Fruit fly (Drosophila melanogaster) whole organism, embryonic: Measurements from ENCODE around the gene CG43245.

Experiments used
- CG11085 ChIP-seq: fragments of 200-800 bp; sonication (Bioruptor generic); IDR thresholded peaks from 2 replicates; pipeline ENCODE4 v1.3.6; 2022; ENCODE audit warnings: missing biosample characterization, missing genetic modification characterization
- CG11398 ChIP-seq: fragments of 200-800 bp; sonication (Bioruptor generic); optimal IDR thresholded peaks from 2 replicates; lab custom pipeline; 2016; ENCODE audit warnings: missing biosample characterization, missing genetic modification characterization
- CG11696 ChIP-seq: fragments of 200-800 bp; sonication (Bioruptor generic); IDR thresholded peaks from 2 replicates; pipeline ENCODE4 v1.3.6; 2022; ENCODE audit warnings: missing biosample characterization, missing genetic modification characterization
- CG12299 ChIP-seq: fragments of 200-800 bp; sonication (Bioruptor generic); optimal IDR thresholded peaks from 2 replicates; lab custom pipeline; 2018; ENCODE audit warnings: missing biosample characterization, mild to moderate bottlenecking, missing genetic modification characterization
- CG12942 ChIP-seq: fragments of 200-800 bp; sonication (Bioruptor generic); optimal IDR thresholded peaks from 3 replicates; lab custom pipeline; 2016; ENCODE audit warnings: missing biosample characterization, missing genetic modification characterization
- CG13894 ChIP-seq: fragments of 200-800 bp; sonication (Bioruptor generic); optimal IDR thresholded peaks from 3 replicates; lab custom pipeline; 2018; ENCODE audit warnings: missing biosample characterization, mild to moderate bottlenecking, missing genetic modification characterization, moderate library complexity
- CG15514 ChIP-seq: fragments of 200-800 bp; sonication (Bioruptor generic); optimal IDR thresholded peaks from 3 replicates; lab custom pipeline; 2017; ENCODE audit warnings: missing biosample characterization, missing genetic modification characterization, mild to moderate bottlenecking, moderate library complexity, missing genetic modification reagents
- CG1603 ChIP-seq: fragments of 200-800 bp; sonication (Bioruptor generic); optimal IDR thresholded peaks from 2 replicates; lab custom pipeline; 2019; ENCODE audit warnings: missing biosample characterization, mild to moderate bottlenecking, missing genetic modification characterization, moderate library complexity
- CG18011 ChIP-seq: fragments of 200-800 bp; sonication (Bioruptor generic); optimal IDR thresholded peaks from 2 replicates; lab custom pipeline; 2017; ENCODE audit warnings: missing biosample characterization, missing genetic modification characterization, mild to moderate bottlenecking, moderate library complexity, missing genotype
- CG31365 ChIP-seq: fragments of 200-800 bp; sonication (Bioruptor generic); optimal IDR thresholded peaks from 2 replicates; lab custom pipeline; 2018; ENCODE audit warnings: missing biosample characterization, mild to moderate bottlenecking, missing genetic modification characterization
- CG31388 ChIP-seq: fragments of 200-800 bp; sonication (Bioruptor generic); optimal IDR thresholded peaks from 2 replicates; lab custom pipeline; 2016; ENCODE audit warnings: missing biosample characterization, missing genetic modification characterization
- CG32772 ChIP-seq: fragments of 200-800 bp; sonication (Bioruptor generic); IDR thresholded peaks from 2 replicates; pipeline ENCODE4 v1.3.6; 2022; ENCODE audit warnings: missing biosample characterization, missing genetic modification characterization
- CG33557 ChIP-seq: fragments of 200-800 bp; sonication (Bioruptor generic); optimal IDR thresholded peaks from 2 replicates; lab custom pipeline; 2019; ENCODE audit warnings: missing biosample characterization, mild to moderate bottlenecking, missing genetic modification characterization, moderate library complexity
- CG7372 ChIP-seq: fragments of 200-800 bp; sonication (Bioruptor generic); IDR thresholded peaks from 2 replicates; pipeline ENCODE4 v1.3.6; 2022; ENCODE audit warnings: missing biosample characterization, missing genetic modification characterization
- CG8089 ChIP-seq: fragments of 200-800 bp; sonication (Bioruptor generic); optimal IDR thresholded peaks from 3 replicates; lab custom pipeline; 2016; ENCODE audit warnings: missing biosample characterization, missing genetic modification characterization
- CkIIα-i1 ChIP-seq: fragments of 200-800 bp; sonication (Bioruptor generic); IDR thresholded peaks from 2 replicates; pipeline ENCODE4 v1.3.6; 2022; ENCODE audit warnings: missing biosample characterization, missing genetic modification characterization
- D19A ChIP-seq: fragments of 200-800 bp; optimal IDR thresholded peaks from 3 replicates; lab custom pipeline; 2019; ENCODE audit warnings: missing biosample characterization, mild to moderate bottlenecking, missing genetic modification characterization, moderate library complexity
- Drgx ChIP-seq: fragments of 200-800 bp; sonication (Bioruptor generic); IDR thresholded peaks from 2 replicates; pipeline ENCODE4 v1.3.6; 2022; ENCODE audit warnings: missing biosample characterization, missing genetic modification characterization
- Ets65A ChIP-seq: fragments of 200-800 bp; sonication (Bioruptor generic); peaks from one replicate; lab custom pipeline; 2016; ENCODE audit warnings: missing biosample characterization, missing genetic modification characterization
- HLH54F ChIP-seq: fragments of 200-800 bp; sonication (Bioruptor generic); optimal IDR thresholded peaks from 3 replicates; lab custom pipeline; 2016; ENCODE audit warnings: missing biosample characterization, missing genetic modification characterization
- MESR4 ChIP-seq: fragments of 200-800 bp; sonication (Bioruptor generic); optimal IDR thresholded peaks from 2 replicates; lab custom pipeline; 2018; ENCODE audit warnings: missing biosample characterization, mild to moderate bottlenecking, missing genetic modification characterization, moderate library complexity
- NC2β ChIP-seq: fragments of 200-800 bp; sonication (Bioruptor generic); optimal IDR thresholded peaks from 2 replicates; lab custom pipeline; 2016; ENCODE audit warnings: missing biosample characterization, missing genetic modification characterization
- Pdp1 ChIP-seq, 2 experiments: fragments of 200-800 bp; sonication (Bioruptor generic); optimal IDR thresholded peaks; 3 replicates each; lab custom pipeline; 2016; ENCODE audit warnings: missing biosample characterization in 2 of 2, missing genetic modification characterization in 2 of 2, mild to moderate bottlenecking in 1 of 2, moderate library complexity in 1 of 2
- abd-A ChIP-seq: fragments of 200-800 bp; sonication (Bioruptor generic); optimal IDR thresholded peaks from 3 replicates; lab custom pipeline; 2019; ENCODE audit warnings: missing biosample characterization, mild to moderate bottlenecking, missing genetic modification characterization, moderate library complexity
- bigmax ChIP-seq: fragments of 200-800 bp; sonication (Bioruptor generic); optimal IDR thresholded peaks from 2 replicates; lab custom pipeline; 2018; ENCODE audit warnings: missing biosample characterization, mild to moderate bottlenecking, missing genetic modification characterization
- bsh ChIP-seq, 2 experiments: fragments of 200-800 bp; sonication (Bioruptor generic); optimal IDR thresholded peaks; 2 replicates each; lab custom pipeline; 2017 to 2018; ENCODE audit warnings: mild to moderate bottlenecking in 2 of 2, missing biosample characterization in 2 of 2, missing genetic modification characterization in 2 of 2, moderate library complexity in 1 of 2
- gce ChIP-seq: fragments of 200-800 bp; sonication (Bioruptor generic); IDR thresholded peaks from 3 replicates; pipeline ENCODE4 v1.3.6; 2022; ENCODE audit warnings: missing biosample characterization, missing genetic modification characterization
- gcm2 ChIP-seq: fragments of 200-800 bp; sonication (Bioruptor generic); optimal IDR thresholded peaks from 2 replicates; lab custom pipeline; 2016; ENCODE audit warnings: missing biosample characterization, missing genetic modification characterization
- gem ChIP-seq: fragments of 200-800 bp; sonication (Bioruptor generic); optimal IDR thresholded peaks from 2 replicates; lab custom pipeline; 2019; ENCODE audit warnings: missing biosample characterization, mild to moderate bottlenecking, missing genetic modification characterization, moderate library complexity
- gsb-n ChIP-seq: fragments of 200-800 bp; sonication (Bioruptor generic); optimal IDR thresholded peaks from 3 replicates; lab custom pipeline; 2018; ENCODE audit warnings: missing biosample characterization, mild to moderate bottlenecking, missing genetic modification characterization
- jing ChIP-seq: fragments of 200-800 bp; sonication (Bioruptor generic); optimal IDR thresholded peaks from 2 replicates; lab custom pipeline; 2018; ENCODE audit warnings: missing biosample characterization, mild to moderate bottlenecking, missing genetic modification characterization
- mld ChIP-seq: fragments of 200-800 bp; sonication (Bioruptor generic); IDR thresholded peaks from 3 replicates; pipeline ENCODE4 v1.3.6; 2022; ENCODE audit warnings: missing biosample characterization, missing genetic modification characterization; ENCODE audit not compliant: partially characterized antibody
- nom ChIP-seq: fragments of 200-800 bp; sonication (Bioruptor generic); optimal IDR thresholded peaks from 2 replicates; lab custom pipeline; 2017; ENCODE audit warnings: missing biosample characterization, missing genetic modification characterization, mild to moderate bottlenecking, moderate library complexity, missing genetic modification reagents
- schlank ChIP-seq: fragments of 200-800 bp; sonication (Bioruptor generic); optimal IDR thresholded peaks from 2 replicates; lab custom pipeline; 2018; ENCODE audit warnings: missing biosample characterization, mild to moderate bottlenecking, missing genetic modification characterization

The CG43245 gene

DNA sequence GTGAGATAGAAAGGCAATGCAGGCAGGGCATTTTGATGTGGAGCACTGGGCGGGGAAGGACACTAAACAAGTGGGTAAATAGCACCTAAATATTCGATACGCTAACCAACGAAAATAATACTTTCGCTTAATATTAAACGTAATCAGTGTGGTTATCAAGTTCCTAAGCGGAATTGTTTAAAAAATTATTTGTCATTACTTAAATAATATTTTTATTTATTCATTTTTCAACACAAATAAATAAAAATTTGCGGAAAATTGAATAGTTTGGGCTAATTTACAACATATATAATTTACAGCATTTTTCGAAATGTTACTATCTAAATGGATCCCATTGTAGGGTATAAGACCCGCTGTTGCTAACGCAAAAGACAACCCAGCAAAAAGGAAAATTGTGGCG, 41.2 kb downstream of the CG43245 start:
- TF ChIP-seq D19A (tag; lab: Kevin White, UChicago) (peak; percentile 15), CG8089 (GFP tag; lab: Kevin White, UChicago) (no peak), CG12942 (GFP tag; lab: Kevin White, UChicago) (no peak), mld (GFP tag; lab: Robert Waterston, UW) (no peak), CG11398 (no peak), schlank (tag; lab: Kevin White, UChicago) (no peak), gem (tag; lab: Kevin White, UChicago) (peak; percentile 1), CG33557 (GFP tag; lab: Kevin White, UChicago) (no peak), Pdp1 (GFP tag; optimal IDR thresholded peaks at IDR 0.05; lab: Kevin White, UChicago) (no peak), CG11696 (GFP tag; lab: Robert Waterston, UW) (no peak), CG1603 (tag; lab: Kevin White, UChicago) (no peak), CG12299 (no peak), CG15514 (GFP tag; lab: Kevin White, UChicago) (no peak), bigmax (GFP tag; lab: Kevin White, UChicago) (no peak), CG31388 (GFP tag; lab: Kevin White, UChicago) (no peak)

DNA sequence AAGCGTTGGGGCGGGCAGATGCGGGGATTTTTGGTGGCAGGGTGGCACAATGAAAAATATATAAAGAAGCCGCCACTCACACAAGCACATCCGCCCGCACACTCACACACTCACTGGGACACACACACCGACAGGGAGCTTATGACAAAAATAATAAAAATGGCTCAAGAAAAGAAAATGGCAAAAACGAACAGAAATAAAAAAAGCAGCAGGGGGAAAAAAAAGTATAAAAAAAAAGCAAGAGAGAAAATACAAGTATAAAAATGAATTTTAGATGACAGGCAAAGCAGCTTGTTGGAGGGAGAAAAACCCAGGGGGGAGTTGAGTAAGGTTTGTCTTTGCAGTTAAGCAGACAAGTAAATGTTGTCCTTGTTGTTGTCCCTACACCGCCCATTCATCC, 42.2 kb downstream of the CG43245 start:
- TF ChIP-seq abd-A (tag; lab: Kevin White, UChicago) (peak; percentile 85), gce (GFP tag; lab: Robert Waterston, UW) (no peak), CG32772 (GFP tag; lab: Robert Waterston, UW) (0 out of 2 replicates have a peak, but pooled peaks have one; percentile 23), Drgx (GFP tag; lab: Robert Waterston, UW) (peak; percentile 42), CkIIα-i1 (GFP tag; lab: Robert Waterston, UW) (no peak), MESR4 (no peak), CG31365 (tag; lab: Kevin White, UChicago) (no peak), bsh (GFP tag; optimal IDR thresholded peaks at IDR 0.05; lab: Kevin White, UChicago) (peak in 1 of 2 experiments; percentile 3), jing (no peak), CG33557 (GFP tag; lab: Kevin White, UChicago) (no peak), nom (GFP tag; lab: Kevin White, UChicago) (peak; percentile 61), NC2β (GFP tag; lab: Kevin White, UChicago) (no peak), gcm2 (GFP tag; lab: Kevin White, UChicago) (no peak), CG18011 (GFP tag; lab: Kevin White, UChicago) (no peak)

- TF ChIP-seq CG11085 (GFP tag; lab: Robert Waterston, UW), result no peak
- TF ChIP-seq Ets65A (GFP tag; lab: Kevin White, UChicago), result peak; percentile 25
- TF ChIP-seq, all 482 proteins: peak for 1
Observed at dm6 chr3L:10814519-10814918, 42.8 kb downstream of the CG43245 start, which contains the start of gene CG42831. TSS of gene CG42831 (plus strand) at chr3L:10814819.

- TF ChIP-seq abd-A (tag; lab: Kevin White, UChicago) (peak; percentile 98), CG13894 (tag; lab: Kevin White, UChicago) (peak; percentile 93), CG7372 (GFP tag; lab: Robert Waterston, UW) (0 out of 2 replicates have a peak, but pooled peaks have one; percentile 17), gsb-n (tag; lab: Kevin White, UChicago) (no peak), HLH54F (GFP tag; lab: Kevin White, UChicago) (no peak)
Observed at dm6 chr3L:10814925-10815447, 43.3 kb downstream of the CG43245 start.
